Fruit fly (Drosophila melanogaster) S2 (cell line): ENCODE results near the gene mdy.

ENCODE experiments used
- CG8478 ChIP-seq: fragments of >200 bp; optimal IDR thresholded peaks from 2 replicates; lab custom pipeline; 2018
- CTCF ChIP-seq, 2 experiments: fragments of >200 bp; optimal IDR thresholded peaks; 2 replicates each; lab custom pipeline; 2018

dm6 chr2L:16857665-16858064 is 41.2 kb downstream of the mdy start:
- TF ChIP-seq CTCF (optimal IDR thresholded peaks at IDR 0.05; lab: Kevin White, UChicago), result no peak
- no peak for TF ChIP-seq CG8478 (lab: Kevin White, UChicago)
